Fruit fly (Drosophila melanogaster) whole organism, wandering third instar larva: ENCODE results near the gene GstD8.
A peak's percentile ranks its signal among the peaks of the same experiment; 100 is the strongest.

Experiments
- CG32264 ChIP-seq: fragments of 200-800 bp; sonication (Bioruptor generic); optimal IDR thresholded peaks from 2 replicates; lab custom pipeline; 2016; ENCODE audit warnings: missing biosample characterization, missing genetic modification characterization
- CG9705 ChIP-seq: fragments of 200-800 bp; sonication (Bioruptor generic); optimal IDR thresholded peaks from 2 replicates; lab custom pipeline; 2018; ENCODE audit warnings: missing biosample characterization, mild to moderate bottlenecking, missing genetic modification characterization
- CrebA ChIP-seq: fragments of 200-800 bp; sonication (Bioruptor generic); optimal IDR thresholded peaks from 2 replicates; lab custom pipeline; 2016; ENCODE audit warnings: missing biosample characterization, mild to moderate bottlenecking, missing genetic modification characterization, borderline replicate concordance
- Dfd ChIP-seq: fragments of >200 bp; optimal IDR thresholded peaks from 2 replicates; lab custom pipeline; 2017; ENCODE audit warnings: missing biosample characterization, missing genetic modification characterization
- Dif ChIP-seq: fragments of 200-275, 200-300 bp; sonication (Bioruptor generic); optimal IDR thresholded peaks from 2 replicates; lab custom pipeline; 2018; ENCODE audit warnings: missing biosample characterization, missing genetic modification characterization; ENCODE audit not compliant: partially characterized antibody
- GATAd ChIP-seq: sonication (Bioruptor generic); optimal IDR thresholded peaks from 2 replicates; lab custom pipeline; 2016; ENCODE audit warnings: missing biosample characterization, missing genetic modification characterization
- HLH106 ChIP-seq: fragments of 200-800 bp; optimal IDR thresholded peaks from 3 replicates; lab custom pipeline; 2019; ENCODE audit warnings: missing biosample characterization, mild to moderate bottlenecking, missing genetic modification characterization, moderate library complexity
- Hr78 ChIP-seq: fragments of >200 bp; optimal IDR thresholded peaks from 2 replicates; lab custom pipeline; 2017; ENCODE audit warnings: missing biosample characterization, missing genetic modification characterization
- Hr83 ChIP-seq: fragments of 200-300 bp; sonication (Bioruptor generic); optimal IDR thresholded peaks from 2 replicates; lab custom pipeline; 2016; ENCODE audit warnings: missing biosample characterization, mild to moderate bottlenecking, missing genetic modification characterization, moderate library complexity; ENCODE audit not compliant: poor library complexity, severe bottlenecking
- Mio ChIP-seq: sonication (Bioruptor generic); optimal IDR thresholded peaks from 2 replicates; lab custom pipeline; 2016; ENCODE audit warnings: missing biosample characterization, missing genetic modification characterization
- Myc ChIP-seq: fragments of >200 bp; optimal IDR thresholded peaks from 2 replicates; lab custom pipeline; 2017
- N ChIP-seq: fragments of >200 bp; optimal IDR thresholded peaks from 2 replicates; lab custom pipeline; 2018; ENCODE audit warnings: missing biosample characterization, missing external identifiers, missing genetic modification characterization
- OdsH ChIP-seq: fragments of 200-800 bp; sonication (Bioruptor generic); optimal IDR thresholded peaks from 2 replicates; lab custom pipeline; 2016; ENCODE audit warnings: missing biosample characterization, mild to moderate bottlenecking, missing genetic modification characterization
- Rel ChIP-seq, 2 experiments: fragments of 200-800 bp; sonication (Bioruptor generic) in 1 of 2; optimal IDR thresholded peaks; 2 replicates in 1 of 2; 3 replicates in 1 of 2; lab custom pipeline; 2016 to 2019; ENCODE audit warnings: mild to moderate bottlenecking in 2 of 2, missing biosample characterization in 2 of 2, missing genetic modification characterization in 2 of 2, moderate library complexity in 1 of 2
- Sp1 ChIP-seq: fragments of 200-800 bp; sonication (Bioruptor generic); optimal IDR thresholded peaks from 3 replicates; lab custom pipeline; 2019; ENCODE audit warnings: missing biosample characterization, mild to moderate bottlenecking, missing genetic modification characterization, moderate library complexity
- Vsx2 ChIP-seq: fragments of 200-300, 225-300 bp; sonication (Bioruptor generic); optimal IDR thresholded peaks from 2 replicates; lab custom pipeline; 2018; ENCODE audit warnings: missing biosample characterization, missing genetic modification characterization; ENCODE audit not compliant: partially characterized antibody
- br ChIP-seq: fragments of 200-800 bp; sonication (Bioruptor generic); optimal IDR thresholded peaks from 2 replicates; lab custom pipeline; 2016; ENCODE audit warnings: missing biosample characterization, missing genetic modification characterization
- dl ChIP-seq, 2 experiments: fragments of 175-275, 200-275 bp in 1 of 2; fragments of 200-275 bp in 1 of 2; sonication (Bioruptor generic); optimal IDR thresholded peaks; lab custom pipeline; 2018; ENCODE audit warnings: mild to moderate bottlenecking in 2 of 2, missing biosample characterization in 2 of 2, missing genetic modification characterization in 2 of 2, moderate library complexity in 2 of 2; ENCODE audit not compliant: partially characterized antibody in 2 of 2, insufficient read depth in 1 of 2
- dsf ChIP-seq: sonication (Bioruptor generic); optimal IDR thresholded peaks from 2 replicates; lab custom pipeline; 2016; ENCODE audit warnings: missing biosample characterization, missing genetic modification characterization, borderline replicate concordance
- ey ChIP-seq: fragments of 200-800 bp; sonication (Bioruptor generic); optimal IDR thresholded peaks from 2 replicates; lab custom pipeline; 2016; ENCODE audit warnings: missing biosample characterization, missing genetic modification characterization
- foxo ChIP-seq, 2 experiments: fragments of 200-800 bp; sonication (Bioruptor generic); optimal IDR thresholded peaks; 2 replicates in 1 of 2; 3 replicates in 1 of 2; lab custom pipeline; 2016 to 2017; ENCODE audit warnings: missing biosample characterization in 2 of 2, missing genetic modification characterization in 2 of 2
- fru ChIP-seq: fragments of 200-800 bp; sonication (Bioruptor generic); optimal IDR thresholded peaks from 3 replicates; lab custom pipeline; 2016; ENCODE audit warnings: missing biosample characterization, mild to moderate bottlenecking, missing genetic modification characterization
- h ChIP-seq: fragments of 200-800 bp; sonication (Bioruptor generic); optimal IDR thresholded peaks from 3 replicates; lab custom pipeline; 2016; ENCODE audit warnings: missing biosample characterization, mild to moderate bottlenecking, missing genetic modification characterization
- pan ChIP-seq: fragments of >200 bp; optimal IDR thresholded peaks from 2 replicates; lab custom pipeline; 2017
- psq ChIP-seq: fragments of 200-800 bp; sonication (Bioruptor generic); optimal IDR thresholded peaks from 3 replicates; lab custom pipeline; 2017; ENCODE audit warnings: missing biosample characterization, mild to moderate bottlenecking, missing genetic modification characterization, moderate library complexity
- rgr ChIP-seq: fragments of 200-800 bp; sonication (Bioruptor generic); optimal IDR thresholded peaks from 3 replicates; lab custom pipeline; 2016; ENCODE audit warnings: missing biosample characterization, mild to moderate bottlenecking, missing genetic modification characterization
- sv ChIP-seq: fragments of 200-800 bp; sonication (Bioruptor generic); optimal IDR thresholded peaks from 3 replicates; lab custom pipeline; 2016; ENCODE audit warnings: missing biosample characterization, missing genetic modification characterization
- tai ChIP-seq: sonication (Bioruptor generic); optimal IDR thresholded peaks from 2 replicates; lab custom pipeline; 2016; ENCODE audit warnings: missing biosample characterization, missing genetic modification characterization
- usp ChIP-seq: fragments of >200 bp; optimal IDR thresholded peaks from 2 replicates; lab custom pipeline; 2017; ENCODE audit warnings: missing biosample characterization, missing genetic modification characterization
- woc ChIP-seq: sonication (Bioruptor generic); optimal IDR thresholded peaks from 2 replicates; lab custom pipeline; 2016; ENCODE audit warnings: missing biosample characterization, mild to moderate bottlenecking, missing genetic modification characterization

GstD8 gene

dm6 chr3R:12405134-12405533, 25.3 kb downstream of the GstD8 start:
- TF ChIP-seq psq (GFP tag; lab: Kevin White, UChicago) (no peak), h (GFP tag; lab: Kevin White, UChicago) (no peak)

- TF ChIP-seq N (GFP tag; lab: Kevin White, UChicago) (no peak), sv (GFP tag; lab: Kevin White, UChicago) (no peak), dsf (GFP tag; lab: Kevin White, UChicago) (no peak), rgr (GFP tag; lab: Kevin White, UChicago) (no peak), pan (no peak), OdsH (GFP tag; lab: Kevin White, UChicago) (no peak), h (GFP tag; lab: Kevin White, UChicago) (no peak), Dfd (GFP tag; lab: Kevin White, UChicago) (no peak), Hr83 (GFP tag; lab: Kevin White, UChicago) (no peak), Myc (lab: Kevin White, UChicago) (no peak), Hr78 (no peak), Mio (GFP tag; lab: Kevin White, UChicago) (no peak), dl (GFP tag; optimal IDR thresholded peaks at IDR 0.05; lab: Kevin White, UChicago; ENCODE audit: insufficient read depth in 1 of 2, partially characterized antibody in 2 of 2) (no peak), GATAd (GFP tag; lab: Kevin White, UChicago) (no peak), CG9705 (GFP tag; lab: Kevin White, UChicago) (no peak), CG32264 (GFP tag; lab: Kevin White, UChicago) (no peak), usp (GFP tag; lab: Kevin White, UChicago) (no peak), fru (GFP tag; lab: Kevin White, UChicago) (no peak)
These were observed 26.1 kb downstream of the GstD8 start, which contains the start of gene Cyp9f2 for dm6 chr3R:12405928-12406234. TSS of gene Cyp9f2 (minus strand) at chr3R:12406028.

DNA sequence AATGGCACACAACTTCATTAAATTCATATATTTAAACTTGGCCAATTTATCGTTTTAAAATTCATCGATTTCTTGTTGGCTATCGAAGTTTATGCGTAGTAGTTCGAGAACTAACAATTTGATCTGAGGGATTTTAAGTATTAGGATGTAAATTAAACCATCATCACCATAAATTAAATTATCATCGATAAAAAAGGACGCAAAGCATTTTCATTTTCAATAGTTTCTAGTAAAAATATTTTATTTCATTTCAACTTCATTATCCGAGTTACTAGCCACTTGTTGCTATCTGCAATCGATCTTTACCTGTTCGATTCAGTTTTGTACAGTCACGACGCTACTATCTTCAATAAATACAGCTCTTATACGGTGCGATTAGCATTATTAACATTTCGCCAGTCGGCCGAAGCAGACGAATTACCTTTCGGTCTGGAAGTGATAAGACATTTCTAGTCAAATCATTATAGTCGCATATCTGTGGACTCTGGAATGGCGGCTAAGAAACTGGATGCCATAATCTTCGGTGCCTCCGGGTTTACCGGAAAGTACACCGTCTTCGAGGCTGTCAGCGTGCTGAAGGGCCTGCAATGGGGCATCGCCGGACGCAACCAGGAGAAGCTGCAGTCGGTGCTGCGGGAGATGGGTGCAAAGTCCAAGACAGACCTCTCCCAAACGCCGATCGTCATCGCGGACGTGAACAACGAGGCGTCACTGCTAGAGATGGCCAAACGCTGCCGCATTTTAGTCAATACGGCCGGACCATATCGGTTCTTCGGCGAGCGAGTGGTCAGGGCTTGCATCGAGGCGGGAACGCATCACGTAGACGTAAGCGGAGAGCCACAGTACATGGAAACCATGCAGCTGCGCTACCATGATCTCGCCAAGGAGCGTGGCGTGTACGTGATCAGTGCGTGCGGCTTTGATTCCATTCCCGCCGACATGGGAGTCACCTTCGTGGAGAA, 26.7 kb downstream of the GstD8 start, which contains the start of gene CG5167:
Gene CG5167 (plus strand): TSS at position 298 of the 962 bp plus-strand sequence.
- peak; percentile 69 for TF ChIP-seq rgr (GFP tag; lab: Kevin White, UChicago)
- no peak for TF ChIP-seq tai (GFP tag; lab: Kevin White, UChicago)
- no peak for TF ChIP-seq GATAd (GFP tag; lab: Kevin White, UChicago)
- peak; percentile 58 for TF ChIP-seq h (GFP tag; lab: Kevin White, UChicago)
- peak; percentile 58 for TF ChIP-seq Sp1 (GFP tag; lab: Kevin White, UChicago)
- peak; percentile 54 for TF ChIP-seq psq (GFP tag; lab: Kevin White, UChicago)
- TF ChIP-seq woc (GFP tag; lab: Kevin White, UChicago): peak; percentile 48
- TF ChIP-seq Dfd (GFP tag; lab: Kevin White, UChicago): no peak
- TF ChIP-seq OdsH (GFP tag; lab: Kevin White, UChicago): peak; percentile 53
- no peak for TF ChIP-seq Vsx2
- no peak for TF ChIP-seq Dif (GFP tag; lab: Kevin White, UChicago)
- TF ChIP-seq foxo (GFP tag; optimal IDR thresholded peaks at IDR 0.05; lab: Kevin White, UChicago): peak in 1 of 2 experiments; percentile 67
- no peak for TF ChIP-seq pan
- TF ChIP-seq ey (GFP tag; lab: Kevin White, UChicago): peak; percentile 43
- peak; percentile 14 for TF ChIP-seq CG9705 (GFP tag; lab: Kevin White, UChicago)
- TF ChIP-seq Rel (GFP tag; optimal IDR thresholded peaks at IDR 0.05; lab: Kevin White, UChicago): no peak
- peak; percentile 5 for TF ChIP-seq Rel (tag; optimal IDR thresholded peaks at IDR 0.05; lab: Kevin White, UChicago)
- TF ChIP-seq fru (GFP tag; lab: Kevin White, UChicago): peak; percentile 82
- no peak for TF ChIP-seq CrebA (GFP tag; lab: Kevin White, UChicago)
- peak; percentile 45 for TF ChIP-seq HLH106
- peak; percentile 52 for TF ChIP-seq br

DNA sequence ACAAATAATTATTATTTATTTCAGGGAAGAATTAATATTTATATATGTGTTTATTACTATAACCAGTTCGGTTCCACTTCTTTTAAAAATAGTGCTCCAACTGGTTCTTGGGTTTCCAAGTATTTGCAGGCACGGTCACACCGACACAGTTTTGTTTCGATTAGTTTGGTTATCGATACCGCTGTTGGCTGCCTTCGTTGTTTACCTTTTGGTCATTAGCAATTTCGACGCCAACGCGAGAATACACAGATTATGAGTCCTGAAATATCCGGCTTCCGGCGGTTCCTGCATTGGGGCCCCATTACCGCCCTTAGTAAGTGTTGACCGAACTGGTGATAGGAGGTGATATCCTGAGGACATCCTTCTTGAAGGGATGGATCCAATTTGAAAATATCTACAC, 28.4 kb downstream of the GstD8 start, which contains the start of gene CG5196:
Gene CG5196 (plus strand): TSS at position 157 of the 400 bp plus-strand sequence.
- TF ChIP-seq HLH106: peak; percentile 7
- TF ChIP-seq Sp1 (GFP tag; lab: Kevin White, UChicago): peak; percentile 22
- TF ChIP-seq psq (GFP tag; lab: Kevin White, UChicago): no peak
- TF ChIP-seq Rel (GFP tag; optimal IDR thresholded peaks at IDR 0.05; lab: Kevin White, UChicago): no peak
- peak; percentile 27 for TF ChIP-seq Rel (tag; optimal IDR thresholded peaks at IDR 0.05; lab: Kevin White, UChicago)
- TF ChIP-seq fru (GFP tag; lab: Kevin White, UChicago): peak; percentile 17
